Fruit fly (Drosophila melanogaster): ENCODE results near the gene Tmc.

Tmc gene

dm6 chr3L:9638971-9639370 is 41.4 kb downstream of the Tmc start, which contains the start of gene CG18179:
Gene CG18179, plus strand, starts transcription at chr3L:9639271.
- TF ChIP-seq Dif (GFP tag; optimal IDR thresholded peaks at IDR 0.05; ENCODE audit: partially characterized antibody) = no peak
- TF ChIP-seq lola (GFP tag; optimal IDR thresholded peaks at IDR 0.05) = no peak
- TF ChIP-seq Sp1 (GFP tag; optimal IDR thresholded peaks at IDR 0.05) = no peak
- no peak for TF ChIP-seq usp (GFP tag; optimal IDR thresholded peaks at IDR 0.05)
- TF ChIP-seq CG32264 (GFP tag; optimal IDR thresholded peaks at IDR 0.05) = no peak
- TF ChIP-seq Jra (GFP tag; optimal IDR thresholded peaks at IDR 0.05) = no peak

- no peak for TF ChIP-seq N (GFP tag; optimal IDR thresholded peaks at IDR 0.05)
- no peak for TF ChIP-seq Vsx2 (GFP tag; optimal IDR thresholded peaks at IDR 0.05; ENCODE audit: partially characterized antibody)
- TF ChIP-seq rgr (GFP tag; optimal IDR thresholded peaks at IDR 0.05) = no peak
- no peak for TF ChIP-seq Myc (optimal IDR thresholded peaks at IDR 0.05)
- no peak for TF ChIP-seq Jra (GFP tag; optimal IDR thresholded peaks at IDR 0.05)
- no peak for TF ChIP-seq Abd-B (GFP tag; optimal IDR thresholded peaks at IDR 0.05)
- TF ChIP-seq tai (GFP tag; optimal IDR thresholded peaks at IDR 0.05) = no peak
- no peak for TF ChIP-seq Hr78 (GFP tag; optimal IDR thresholded peaks at IDR 0.05)
Observed at dm6 chr3L:9640713-9641112, 43.1 kb downstream of the Tmc start, which contains the start of gene CG18180. Gene CG18180, plus strand, starts transcription at chr3L:9641013.

- no peak for TF ChIP-seq Rel (GFP tag; optimal IDR thresholded peaks at IDR 0.05)
- TF ChIP-seq Rel (tag; optimal IDR thresholded peaks at IDR 0.05) = no peak
- TF ChIP-seq dl (GFP tag; optimal IDR thresholded peaks at IDR 0.05; ENCODE audit: insufficient read depth in 1 of 2, partially characterized antibody in 2 of 2) = no peak
- no peak for TF ChIP-seq br (GFP tag; optimal IDR thresholded peaks at IDR 0.05)
- TF ChIP-seq N (GFP tag; optimal IDR thresholded peaks at IDR 0.05) = no peak
- TF ChIP-seq dsf (GFP tag; optimal IDR thresholded peaks at IDR 0.05; ENCODE audit: borderline replicate concordance) = no peak
- no peak for TF ChIP-seq Myc (optimal IDR thresholded peaks at IDR 0.05)
- no peak for TF ChIP-seq pan (optimal IDR thresholded peaks at IDR 0.05)
- TF ChIP-seq sage (GFP tag; optimal IDR thresholded peaks at IDR 0.05) = no peak
- no peak for TF ChIP-seq psq (GFP tag; optimal IDR thresholded peaks at IDR 0.05)
- no peak for TF ChIP-seq ey (GFP tag; optimal IDR thresholded peaks at IDR 0.05)
- no peak for TF ChIP-seq Hnf4 (GFP tag; optimal IDR thresholded peaks at IDR 0.05)
- TF ChIP-seq CG9705 (GFP tag; optimal IDR thresholded peaks at IDR 0.05) = no peak
- TF ChIP-seq HLH106 (tag; optimal IDR thresholded peaks at IDR 0.05) = no peak
- TF ChIP-seq Jra (GFP tag; optimal IDR thresholded peaks at IDR 0.05) = no peak
- no peak for TF ChIP-seq GATAd (GFP tag; optimal IDR thresholded peaks at IDR 0.05)
- TF ChIP-seq CrebA (GFP tag; optimal IDR thresholded peaks at IDR 0.05; ENCODE audit: borderline replicate concordance) = no peak
- no peak for TF ChIP-seq h (GFP tag; optimal IDR thresholded peaks at IDR 0.05)
- no peak for TF ChIP-seq Vsx2 (GFP tag; optimal IDR thresholded peaks at IDR 0.05; ENCODE audit: partially characterized antibody)
- no peak for TF ChIP-seq Sp1 (GFP tag; optimal IDR thresholded peaks at IDR 0.05)
Observed at dm6 chr3L:9643762-9644161, 46.2 kb downstream of the Tmc start, which contains the start of gene CNMaR. Gene CNMaR, plus strand, starts transcription at chr3L:9644109.
